Worm (Caenorhabditis elegans) whole organism, mixed stage, embryonic: ENCODE results near the gene str-144.

Source experiments
- blmp-1 ChIP-seq: fragments of 150-350 bp; optimal IDR thresholded peaks from 2 replicates; lab custom pipeline; 2014; ENCODE audit warnings: missing biosample characterization, missing genetic modification characterization
- ceh-43 ChIP-seq: fragments of 200-800 bp; sonication (Bioruptor generic); optimal IDR thresholded peaks from 2 replicates; lab custom pipeline; 2018; ENCODE audit warnings: mild to moderate bottlenecking, missing genetic modification characterization, moderate library complexity, missing compliant biosample characterization
- ces-1 ChIP-seq: fragments of 150-350 bp; optimal IDR thresholded peaks from 2 replicates; lab custom pipeline; 2014; ENCODE audit warnings: missing biosample characterization, missing genetic modification reagents, missing genetic modification characterization
- drap-1 ChIP-seq: fragments of 200-800 bp; sonication (Bioruptor generic); optimal IDR thresholded peaks from 3 replicates; lab custom pipeline; 2018; ENCODE audit warnings: mild to moderate bottlenecking, missing genetic modification characterization, missing compliant biosample characterization
- elt-3 ChIP-seq: fragments of 150-350 bp; optimal IDR thresholded peaks from 2 replicates; lab custom pipeline; 2014; ENCODE audit warnings: missing biosample characterization, missing genetic modification characterization
- flh-1 ChIP-seq: fragments of 200-800 bp; sonication (Bioruptor generic); optimal IDR thresholded peaks from 2 replicates; lab custom pipeline; 2018; ENCODE audit warnings: mild to moderate bottlenecking, missing genetic modification characterization, moderate library complexity, missing compliant biosample characterization
- lin-13 ChIP-seq: fragments of 150-350 bp; optimal IDR thresholded peaks from 2 replicates; lab custom pipeline; 2014; ENCODE audit warnings: missing biosample characterization, missing genetic modification characterization
- lin-32 ChIP-seq: fragments of 200-800 bp; sonication (Bioruptor generic); optimal IDR thresholded peaks from 2 replicates; lab custom pipeline; 2018; ENCODE audit warnings: mild to moderate bottlenecking, missing genetic modification characterization, missing compliant biosample characterization
- lsy-2 ChIP-seq: fragments of 150-350 bp; optimal IDR thresholded peaks from 2 replicates; lab custom pipeline; 2014; ENCODE audit warnings: missing biosample characterization, missing genetic modification characterization
- mab-5 ChIP-seq: fragments of 150-350 bp; optimal IDR thresholded peaks from 2 replicates; lab custom pipeline; 2014; ENCODE audit warnings: missing biosample characterization, missing genetic modification characterization
- nhr-12 ChIP-seq: fragments of 150-350 bp; optimal IDR thresholded peaks from 2 replicates; lab custom pipeline; 2014; ENCODE audit warnings: missing biosample characterization, missing genetic modification characterization
- nhr-76 ChIP-seq: sonication (generic microtip); optimal IDR thresholded peaks from 2 replicates; lab custom pipeline; 2017; ENCODE audit warnings: missing biosample characterization, missing genetic modification characterization
- sptf-1 ChIP-seq: sonication (generic microtip); optimal IDR thresholded peaks from 2 replicates; lab custom pipeline; 2017; ENCODE audit warnings: mild to moderate bottlenecking, missing genetic modification characterization, moderate library complexity, missing compliant biosample characterization
- unc-62 ChIP-seq: fragments of 150-350 bp; optimal IDR thresholded peaks from 2 replicates; lab custom pipeline; 2014; ENCODE audit warnings: missing biosample characterization, missing genetic modification reagents, missing genetic modification characterization

- TF ChIP-seq nhr-76: no peak
- TF ChIP-seq sptf-1 (tag; lab: Kevin White, UChicago): no peak
- TF ChIP-seq ces-1 (GFP tag; lab: Kevin White, UChicago): no peak
- TF ChIP-seq nhr-12 (tag; lab: Kevin White, UChicago): no peak
- no peak for TF ChIP-seq ceh-43 (GFP tag; lab: Kevin White, UChicago)
- TF ChIP-seq lsy-2 (tag; lab: Kevin White, UChicago): no peak
- TF ChIP-seq flh-1 (GFP tag; lab: Kevin White, UChicago): no peak
- no peak for TF ChIP-seq lin-13 (tag; lab: Kevin White, UChicago)
- TF ChIP-seq unc-62 (GFP tag; lab: Kevin White, UChicago): no peak
- no peak for TF ChIP-seq drap-1 (GFP tag; lab: Kevin White, UChicago)
- no peak for TF ChIP-seq elt-3 (tag; lab: Kevin White, UChicago)
- no peak for TF ChIP-seq blmp-1 (tag; lab: Kevin White, UChicago)
- no peak for TF ChIP-seq mab-5 (tag; lab: Kevin White, UChicago)
- no peak for TF ChIP-seq lin-32
Observed at ce11 chrV:8050811-8051210, 21.1 kb downstream of the str-144 start, which contains the start of gene col-43.
